Worm (Caenorhabditis elegans): Measurements from ENCODE around the gene B0563.5.

B0563.5 gene

ce11 chrX:9113829-9114228 is 32.1 kb upstream of the B0563.5 start, which contains the start of gene C25A11.2 (continued):
- TF ChIP-seq hlh-6 (tag; optimal IDR thresholded peaks at IDR 0.05) (no peak), syd-9 (tag; optimal IDR thresholded peaks at IDR 0.05) (no peak), ceh-34 (tag; optimal IDR thresholded peaks at IDR 0.05) (peak; percentile 37), unc-86 (tag; optimal IDR thresholded peaks at IDR 0.05) (no peak), madf-2 (tag; optimal IDR thresholded peaks at IDR 0.05) (no peak), ceh-18 (tag; optimal IDR thresholded peaks at IDR 0.05) (peak; percentile 10), ceh-19 (GFP tag; optimal IDR thresholded peaks at IDR 0.05) (no peak), T23F11.4 (GFP tag; optimal IDR thresholded peaks at IDR 0.05) (no peak), unc-55 (GFP tag; optimal IDR thresholded peaks at IDR 0.05) (no peak), ref-2 (tag; optimal IDR thresholded peaks at IDR 0.05) (peak; percentile 53), tbx-2 (tag; optimal IDR thresholded peaks at IDR 0.05) (peak; percentile 69), dve-1 (tag; optimal IDR thresholded peaks at IDR 0.05) (no peak), elt-4 (tag; optimal IDR thresholded peaks at IDR 0.05) (no peak), ceh-48 (tag; optimal IDR thresholded peaks at IDR 0.05) (no peak), pqm-1 (tag; optimal IDR thresholded peaks at IDR 0.05) (no peak), pag-3 (tag; optimal IDR thresholded peaks at IDR 0.05; ENCODE audit: borderline replicate concordance) (no peak), K09A11.1 (tag; optimal IDR thresholded peaks at IDR 0.05; ENCODE audit: insufficient read depth) (no peak), nhr-11 (tag; optimal IDR thresholded peaks at IDR 0.05) (no peak), npax-4 (tag; optimal IDR thresholded peaks at IDR 0.05) (no peak), sox-2 (GFP tag; IDR thresholded peaks at IDR 0.05) (no peak), ama-1 (optimal IDR thresholded peaks at IDR 0.05) (no peak), pat-9 (tag; optimal IDR thresholded peaks at IDR 0.05) (no peak), zip-5 (tag; optimal IDR thresholded peaks at IDR 0.05) (no peak), hlh-15 (tag; optimal IDR thresholded peaks at IDR 0.05) (no peak), fkh-10 (GFP tag; optimal IDR thresholded peaks at IDR 0.05) (no peak), ceh-24 (tag; optimal IDR thresholded peaks at IDR 0.05) (no peak), ztf-16 (tag; optimal IDR thresholded peaks at IDR 0.05) (no peak), rnt-1 (tag; optimal IDR thresholded peaks at IDR 0.05) (peak; percentile 78), gmeb-2 (tag; optimal IDR thresholded peaks at IDR 0.05) (no peak), C38D4.7 (GFP tag; optimal IDR thresholded peaks at IDR 0.05) (no peak), pros-1 (tag; optimal IDR thresholded peaks at IDR 0.05) (peak; percentile 36), nfya-1 (tag; optimal IDR thresholded peaks at IDR 0.05) (peak; percentile 59), ceh-2 (tag; optimal IDR thresholded peaks at IDR 0.05) (peak; percentile 68), pax-1 (tag; optimal IDR thresholded peaks at IDR 0.05) (no peak), ceh-31 (tag; optimal IDR thresholded peaks at IDR 0.05) (peak; percentile 81), che-1 (tag; optimal IDR thresholded peaks at IDR 0.05) (no peak), K02D7.2 (tag; optimal IDR thresholded peaks at IDR 0.05) (no peak), unc-42 (tag; optimal IDR thresholded peaks at IDR 0.05) (peak; percentile 75), pha-2 (tag; optimal IDR thresholded peaks at IDR 0.05) (no peak), eyg-1 (tag; optimal IDR thresholded peaks at IDR 0.05) (no peak), elt-2 (tag; optimal IDR thresholded peaks at IDR 0.05) (peak; percentile 42), mec-3 (tag; optimal IDR thresholded peaks at IDR 0.05; ENCODE audit: borderline replicate concordance) (peak; percentile 20), ceh-45 (GFP tag; IDR thresholded peaks at IDR 0.05) (no peak)

ce11 chrX:9117541-9117940 is 28.4 kb upstream of the B0563.5 start:
- TF ChIP-seq ceh-14 (tag; optimal IDR thresholded peaks at IDR 0.05) (no peak), pat-9 (tag; optimal IDR thresholded peaks at IDR 0.05) (no peak), elt-2 (tag; optimal IDR thresholded peaks at IDR 0.05) (no peak), hlh-6 (tag; optimal IDR thresholded peaks at IDR 0.05) (no peak), unc-55 (GFP tag; optimal IDR thresholded peaks at IDR 0.05) (no peak), zip-5 (tag; optimal IDR thresholded peaks at IDR 0.05) (no peak), fax-1 (tag; optimal IDR thresholded peaks at IDR 0.05) (no peak), pqm-1 (tag; optimal IDR thresholded peaks at IDR 0.05) (no peak), pros-1 (tag; optimal IDR thresholded peaks at IDR 0.05) (no peak), elt-4 (tag; optimal IDR thresholded peaks at IDR 0.05) (no peak), ceh-6 (GFP tag; optimal IDR thresholded peaks at IDR 0.05) (no peak), pag-3 (tag; optimal IDR thresholded peaks at IDR 0.05; ENCODE audit: borderline replicate concordance) (no peak), Y22D7AL.16 (tag; optimal IDR thresholded peaks at IDR 0.05) (no peak), ceh-22 (tag; optimal IDR thresholded peaks at IDR 0.05) (no peak), mec-3 (tag; optimal IDR thresholded peaks at IDR 0.05; ENCODE audit: borderline replicate concordance) (no peak)
